Fruit fly (Drosophila melanogaster) whole organism, prepupa: ENCODE measurements around the gene SK.

Experiments used
- CG15336 ChIP-seq: fragments of 200-800 bp; sonication (Bioruptor generic); IDR thresholded peaks from 2 replicates; pipeline ENCODE4 v1.3.6; 2022; ENCODE audit warnings: missing biosample characterization, missing genetic modification characterization
- CG6276 ChIP-seq: fragments of 200-800 bp; sonication (Bioruptor generic); optimal IDR thresholded peaks from 2 replicates; lab custom pipeline; 2017; ENCODE audit warnings: missing biosample characterization, mild to moderate bottlenecking, missing genetic modification characterization
- CG6808 ChIP-seq: fragments of 200-800 bp; sonication (Bioruptor generic); optimal IDR thresholded peaks from 3 replicates; lab custom pipeline; 2017; ENCODE audit warnings: missing biosample characterization, missing genetic modification characterization, mild to moderate bottlenecking, moderate library complexity, missing genetic modification reagents
- CG8319 ChIP-seq: fragments of 200-800 bp; sonication (Bioruptor generic); optimal IDR thresholded peaks from 3 replicates; lab custom pipeline; 2016; ENCODE audit warnings: missing biosample characterization, missing genetic modification characterization
- CG8632 ChIP-seq: fragments of 200-800 bp; sonication (Bioruptor generic); optimal IDR thresholded peaks from 3 replicates; lab custom pipeline; 2016; ENCODE audit warnings: missing biosample characterization, missing genetic modification characterization
- Eip78C ChIP-seq: fragments of 200-800 bp; sonication (Bioruptor generic); peaks from one replicate; lab custom pipeline; 2016; ENCODE audit warnings: missing biosample characterization, missing genetic modification characterization
- Hr38 ChIP-seq: sonication (Bioruptor generic); optimal IDR thresholded peaks from 2 replicates; lab custom pipeline; 2016; ENCODE audit warnings: missing biosample characterization, missing genetic modification characterization
- Hr39 ChIP-seq: fragments of 200-800 bp; sonication (Bioruptor generic); optimal IDR thresholded peaks from 2 replicates; lab custom pipeline; 2016; ENCODE audit warnings: missing biosample characterization, missing genetic modification characterization
- Lpt ChIP-seq: fragments of 200-800 bp; sonication (Bioruptor generic); optimal IDR thresholded peaks from 3 replicates; lab custom pipeline; 2016; ENCODE audit warnings: missing biosample characterization, missing genetic modification characterization
- dsx ChIP-seq: fragments of 200-800 bp; optimal IDR thresholded peaks from 3 replicates; lab custom pipeline; 2019; ENCODE audit warnings: missing biosample characterization, mild to moderate bottlenecking, missing genetic modification characterization, moderate library complexity; ENCODE audit not compliant: poor library complexity, severe bottlenecking
- lz ChIP-seq: fragments of 200-800 bp; sonication (Bioruptor generic); optimal IDR thresholded peaks from 3 replicates; lab custom pipeline; 2016; ENCODE audit warnings: missing biosample characterization, missing genetic modification characterization

dm6 chrX:5422251-5422551, 82.2 kb downstream of the SK start:
- TF ChIP-seq dsx (GFP tag; lab: Kevin White, UChicago) (no peak), lz (no peak), Lpt (no peak), CG6276 (GFP tag; lab: Kevin White, UChicago) (no peak), Eip78C (GFP tag; lab: Kevin White, UChicago) (no peak), CG8632 (GFP tag; lab: Kevin White, UChicago) (no peak), CG6808 (GFP tag; lab: Kevin White, UChicago) (no peak), Hr38 (no peak), CG8319 (GFP tag; lab: Kevin White, UChicago) (no peak), Hr39 (GFP tag; lab: Kevin White, UChicago) (no peak), CG15336 (no peak)
